Fruit fly (Drosophila melanogaster): ENCODE results near the gene FucT6.

FucT6 gene

dm6 chrX:11715937-11716730 lies 6.4 kb upstream of the FucT6 start (continued):
- TF ChIP-seq CG12104 (GFP tag; optimal IDR thresholded peaks at IDR 0.05) (peak; percentile 78), D (optimal IDR thresholded peaks at IDR 0.05) (no peak), D (GFP tag; optimal IDR thresholded peaks at IDR 0.05) (peak; percentile 87), fu2 (GFP tag; optimal IDR thresholded peaks at IDR 0.05) (peak; percentile 81), CG16863 (GFP tag; optimal IDR thresholded peaks at IDR 0.05) (peak; percentile 85), Abd-B (GFP tag; optimal IDR thresholded peaks at IDR 0.05) (peak; percentile 89), CG6791 (GFP tag; IDR thresholded peaks at IDR 0.05; ENCODE audit: partially characterized antibody) (peak; percentile 72), Atf3 (GFP tag; optimal IDR thresholded peaks at IDR 0.05) (peak; percentile 61), p53 (GFP tag; optimal IDR thresholded peaks at IDR 0.05) (peak; percentile 35), Hmr (GFP tag; optimal IDR thresholded peaks at IDR 0.05) (peak; percentile 88), tio (GFP tag; optimal IDR thresholded peaks at IDR 0.05) (peak; percentile 89), sqz (GFP tag; optimal IDR thresholded peaks at IDR 0.05) (peak; percentile 83), CG9437 (GFP tag; optimal IDR thresholded peaks at IDR 0.05) (peak; percentile 82), nerfin-2 (GFP tag; IDR thresholded peaks at IDR 0.05; ENCODE audit: partially characterized antibody) (peak; percentile 11; the same call in 1 of the 2 replicates), aop (GFP tag; IDR thresholded peaks at IDR 0.05) (no peak), Max (GFP tag; optimal IDR thresholded peaks at IDR 0.05) (peak; percentile 88), gsb-n (tag; optimal IDR thresholded peaks at IDR 0.05) (peak; percentile 84), CG9932 (GFP tag; IDR thresholded peaks at IDR 0.05) (peak; percentile 70), CG16813 (GFP tag; IDR thresholded peaks at IDR 0.05; ENCODE audit: partially characterized antibody) (peak; percentile 46; the same call in 2 of the 3 replicates), CG7556 (GFP tag; optimal IDR thresholded peaks at IDR 0.05) (peak; percentile 89), Xbp1 (GFP tag; optimal IDR thresholded peaks at IDR 0.05) (peak; percentile 88), ftz-f1 (GFP tag; optimal IDR thresholded peaks at IDR 0.05) (no peak), ato (GFP tag; IDR thresholded peaks at IDR 0.05; ENCODE audit: partially characterized antibody) (peak; percentile 34; the same call in 1 of the 2 replicates), ems (GFP tag; optimal IDR thresholded peaks at IDR 0.05) (peak; percentile 83), Hr78 (GFP tag; optimal IDR thresholded peaks at IDR 0.05) (peak in 1 of 2 experiments; percentile 57), nau (GFP tag; optimal IDR thresholded peaks at IDR 0.05) (peak; percentile 74), Rfx (GFP tag; IDR thresholded peaks at IDR 0.05) (peak; percentile 87), CG7271 (tag; optimal IDR thresholded peaks at IDR 0.05) (peak; percentile 23), luna (GFP tag; optimal IDR thresholded peaks at IDR 0.05) (peak; percentile 25), CG3726 (GFP tag; IDR thresholded peaks at IDR 0.05) (peak; percentile 45; the same call in 1 of the 3 replicates), CG6254 (GFP tag; optimal IDR thresholded peaks at IDR 0.05) (peak; percentile 67), stwl (tag; optimal IDR thresholded peaks at IDR 0.05) (no peak), sna (GFP tag; IDR thresholded peaks at IDR 0.05; ENCODE audit: partially characterized antibody) (peak; percentile 68; the same call in 1 of the 2 replicates), CG8944 (GFP tag; optimal IDR thresholded peaks at IDR 0.05) (peak; percentile 79), Ada2b (GFP tag; IDR thresholded peaks at IDR 0.05) (peak; percentile 61), Sox100B (GFP tag; optimal IDR thresholded peaks at IDR 0.05) (peak; percentile 89), CG18599 (GFP tag; optimal IDR thresholded peaks at IDR 0.05) (peak; percentile 89), dmrt99B (tag; optimal IDR thresholded peaks at IDR 0.05) (peak; percentile 90), dati (GFP tag; IDR thresholded peaks at IDR 0.05) (peak; percentile 53; the same call in 1 of the 2 replicates), CG30431 (GFP tag; optimal IDR thresholded peaks at IDR 0.05) (peak; percentile 74), zfh1 (GFP tag; IDR thresholded peaks at IDR 0.05) (peak; percentile 67), CG1024 (GFP tag; IDR thresholded peaks at IDR 0.05) (no peak), danr (GFP tag; IDR thresholded peaks at IDR 0.05) (peak; percentile 82), mirr (GFP tag; optimal IDR thresholded peaks at IDR 0.05) (peak; percentile 9), CG11456 (GFP tag; IDR thresholded peaks at IDR 0.05) (peak; percentile 68), salm (tag; optimal IDR thresholded peaks at IDR 0.05) (peak; percentile 80), CG2875 (GFP tag; optimal IDR thresholded peaks at IDR 0.05) (peak; percentile 77), ac (GFP tag; optimal IDR thresholded peaks at IDR 0.05) (peak; percentile 80)

Measured in whole organism, embryonic.